Worm (Caenorhabditis elegans) whole organism, L1 larva: Measurements from ENCODE around the gene C41G11.1.
A peak's percentile ranks its signal among the peaks of the same experiment; 100 is the strongest.

ENCODE experiments used
- C04F5.9 ChIP-seq: sonication (generic microtip); optimal IDR thresholded peaks from 2 replicates; lab custom pipeline; 2016; ENCODE audit warnings: missing genetic modification characterization, missing compliant biosample characterization
- C16A3.4 ChIP-seq: fragments of 150-350 bp; optimal IDR thresholded peaks from 2 replicates; lab custom pipeline; 2014; ENCODE audit warnings: missing biosample characterization, missing genetic modification characterization
- C34B4.2 ChIP-seq: sonication (generic microtip); optimal IDR thresholded peaks from 2 replicates; lab custom pipeline; 2017; ENCODE audit warnings: mild to moderate bottlenecking, missing genetic modification characterization, missing compliant biosample characterization
- alr-1 ChIP-seq: fragments of 200-800 bp; sonication (Bioruptor generic); optimal IDR thresholded peaks from 2 replicates; lab custom pipeline; 2018; ENCODE audit warnings: borderline replicate concordance, mild to moderate bottlenecking, missing genetic modification characterization, missing compliant biosample characterization
- blmp-1 ChIP-seq: fragments of 150-350 bp; optimal IDR thresholded peaks from 2 replicates; lab custom pipeline; 2014; ENCODE audit warnings: missing biosample characterization, missing genetic modification characterization
- ceh-63 ChIP-seq: fragments of 200-800 bp; sonication (Bioruptor generic); optimal IDR thresholded peaks from 2 replicates; lab custom pipeline; 2018; ENCODE audit warnings: mild to moderate bottlenecking, missing genetic modification characterization, missing compliant biosample characterization
- ces-1 ChIP-seq: fragments of 150-350 bp; optimal IDR thresholded peaks from 2 replicates; lab custom pipeline; 2014; ENCODE audit warnings: missing biosample characterization, missing genetic modification reagents, missing genetic modification characterization
- dpl-1 ChIP-seq, 3 experiments: fragments of 150-350 bp in 2 of 3; sonication (generic microtip) in 1 of 3; optimal IDR thresholded peaks; 2 replicates each; lab custom pipeline; 2014 to 2017; ENCODE audit warnings: missing biosample characterization in 3 of 3, missing genetic modification characterization in 3 of 3, missing genetic modification reagents in 3 of 3
- efl-3 ChIP-seq: fragments of 200-800 bp; sonication (Bioruptor generic); optimal IDR thresholded peaks from 2 replicates; lab custom pipeline; 2018; ENCODE audit warnings: mild to moderate bottlenecking, missing genetic modification characterization, missing compliant biosample characterization
- egl-27 ChIP-seq, 2 experiments: fragments of 150-350 bp in 1 of 2; sonication (generic microtip); optimal IDR thresholded peaks; 3 replicates each; lab custom pipeline; 2017 to 2018; ENCODE audit warnings: missing biosample characterization in 2 of 2, missing genetic modification characterization in 2 of 2, missing genetic modification reagents in 2 of 2
- elt-2 ChIP-seq: sonication (generic microtip); optimal IDR thresholded peaks from 2 replicates; lab custom pipeline; 2016; ENCODE audit warnings: missing genetic modification characterization, mild to moderate bottlenecking, inconsistent platforms, missing compliant biosample characterization, missing genetic modification reagents
- elt-3 ChIP-seq, 6 experiments: fragments of 150-350 bp in 1 of 6; sonication (generic microtip); optimal IDR thresholded peaks; 2 replicates each; lab custom pipeline; 2017 to 2018; ENCODE audit warnings: missing biosample characterization in 6 of 6, missing genetic modification characterization in 6 of 6, inconsistent platforms in 1 of 6
- fkh-10 ChIP-seq: sonication (generic microtip); optimal IDR thresholded peaks from 2 replicates; lab custom pipeline; 2017; ENCODE audit warnings: missing biosample characterization, missing genetic modification reagents, missing genetic modification characterization
- fos-1 ChIP-seq: fragments of 150-350 bp; optimal IDR thresholded peaks from 2 replicates; lab custom pipeline; 2014; ENCODE audit warnings: missing biosample characterization, missing genetic modification characterization
- grh-1 ChIP-seq: fragments of 200-800 bp; sonication (Bioruptor generic); IDR thresholded peaks from 2 replicates; pipeline ENCODE4 v1.3.6; 2022; ENCODE audit warnings: missing genetic modification reagents, missing genetic modification characterization, missing compliant biosample characterization
- hlh-17 ChIP-seq: fragments of 200-800 bp; sonication (Bioruptor generic); optimal IDR thresholded peaks from 2 replicates; lab custom pipeline; 2018; ENCODE audit warnings: missing genetic modification characterization, mild to moderate bottlenecking, missing compliant biosample characterization, moderate library complexity, borderline replicate concordance
- hlh-4 ChIP-seq: sonication (generic microtip); optimal IDR thresholded peaks from 2 replicates; lab custom pipeline; 2016; ENCODE audit warnings: mild to moderate bottlenecking, missing genetic modification characterization, missing compliant biosample characterization
- isw-1 ChIP-seq: fragments of 200-800 bp; sonication (Bioruptor generic); IDR thresholded peaks from 2 replicates; pipeline ENCODE4 v1.3.6; 2022; ENCODE audit warnings: missing genetic modification characterization, missing compliant biosample characterization
- jun-1 ChIP-seq: fragments of 150-350 bp; optimal IDR thresholded peaks from 2 replicates; lab custom pipeline; 2014; ENCODE audit warnings: missing biosample characterization, missing genetic modification reagents, missing genetic modification characterization
- lin-13 ChIP-seq: fragments of 150-350 bp; optimal IDR thresholded peaks from 2 replicates; lab custom pipeline; 2014; ENCODE audit warnings: missing biosample characterization, missing genetic modification reagents, missing genetic modification characterization
- lin-14 ChIP-seq: fragments of 200-800 bp; sonication (Bioruptor generic); optimal IDR thresholded peaks from 2 replicates; lab custom pipeline; 2018; ENCODE audit warnings: mild to moderate bottlenecking, missing genetic modification characterization, moderate library complexity, missing compliant biosample characterization
- lin-15B ChIP-seq: fragments of 150-350 bp; sonication (generic microtip); optimal IDR thresholded peaks from 3 replicates; lab custom pipeline; 2014; ENCODE audit warnings: missing biosample characterization, missing genetic modification characterization
- lin-39 ChIP-seq: fragments of 150-350 bp; optimal IDR thresholded peaks from 2 replicates; lab custom pipeline; 2014; ENCODE audit warnings: missing biosample characterization, missing genetic modification reagents, missing genetic modification characterization
- lsy-2 ChIP-seq, 2 experiments: fragments of 150-350 bp; optimal IDR thresholded peaks; 2 replicates each; lab custom pipeline; 2014; ENCODE audit warnings: missing biosample characterization in 2 of 2, missing genetic modification characterization in 2 of 2
- mep-1 ChIP-seq: fragments of 150-350 bp; optimal IDR thresholded peaks from 2 replicates; lab custom pipeline; 2014; ENCODE audit warnings: missing biosample characterization, missing genetic modification characterization
- nhr-19 ChIP-seq: fragments of 200-800 bp; sonication (Bioruptor generic); conservative IDR thresholded peaks from 2 replicates; pipeline ENCODE4 v1.3.6; 2022; ENCODE audit warnings: missing genetic modification characterization, missing compliant biosample characterization
- nhr-20 ChIP-seq: sonication (generic microtip); optimal IDR thresholded peaks from 2 replicates; lab custom pipeline; 2016; ENCODE audit warnings: mild to moderate bottlenecking, missing genetic modification characterization, missing compliant biosample characterization
- nhr-71 ChIP-seq: sonication (generic microtip); optimal IDR thresholded peaks from 2 replicates; lab custom pipeline; 2016; ENCODE audit warnings: mild to moderate bottlenecking, missing genetic modification characterization, moderate library complexity, missing compliant biosample characterization
- nhr-77 ChIP-seq: fragments of 150-350 bp; optimal IDR thresholded peaks from 2 replicates; lab custom pipeline; 2014; ENCODE audit warnings: missing biosample characterization, missing genetic modification characterization
- nhr-90 ChIP-seq: sonication (generic microtip); optimal IDR thresholded peaks from 2 replicates; lab custom pipeline; 2016; ENCODE audit warnings: mild to moderate bottlenecking, missing genetic modification characterization, missing compliant biosample characterization; ENCODE audit not compliant: poor library complexity
- pag-3 ChIP-seq: sonication (generic microtip); optimal IDR thresholded peaks from 2 replicates; lab custom pipeline; 2017; ENCODE audit warnings: missing genetic modification characterization, mild to moderate bottlenecking, missing compliant biosample characterization, antibody characterized with exemption, borderline replicate concordance; ENCODE audit not compliant: insufficient read depth
- rnt-1 ChIP-seq: sonication (generic microtip); optimal IDR thresholded peaks from 2 replicates; lab custom pipeline; 2016; ENCODE audit warnings: mild to moderate bottlenecking, missing genetic modification characterization, moderate library complexity, missing compliant biosample characterization
- snpc-4 ChIP-seq: fragments of 150-350 bp; optimal IDR thresholded peaks from 2 replicates; lab custom pipeline; 2014; ENCODE audit warnings: missing biosample characterization, missing genetic modification characterization
- sptf-1 ChIP-seq: fragments of 150-350 bp; optimal IDR thresholded peaks from 2 replicates; lab custom pipeline; 2014; ENCODE audit warnings: missing biosample characterization, missing genetic modification characterization
- tlp-1 ChIP-seq: fragments of 150-350 bp; optimal IDR thresholded peaks from 2 replicates; lab custom pipeline; 2014; ENCODE audit warnings: missing biosample characterization, missing genetic modification characterization
- unc-130 ChIP-seq: fragments of 150-350 bp; optimal IDR thresholded peaks from 2 replicates; lab custom pipeline; 2017; ENCODE audit warnings: missing biosample characterization, missing genetic modification characterization, inconsistent platforms
- unc-30 ChIP-seq: sonication (generic microtip); optimal IDR thresholded peaks from 2 replicates; lab custom pipeline; 2017; ENCODE audit warnings: missing biosample characterization, missing genetic modification characterization
- unc-62 ChIP-seq: fragments of 150-350 bp; optimal IDR thresholded peaks from 2 replicates; lab custom pipeline; 2014; ENCODE audit warnings: missing biosample characterization, missing genetic modification reagents, missing genetic modification characterization
- unc-86 ChIP-seq: sonication (generic microtip); optimal IDR thresholded peaks from 2 replicates; lab custom pipeline; 2016; ENCODE audit warnings: missing genetic modification characterization, missing compliant biosample characterization
- unc-98 ChIP-seq: fragments of 200-800 bp; sonication (Bioruptor generic); IDR thresholded peaks from 2 replicates; pipeline ENCODE4 v1.3.6; 2022; ENCODE audit warnings: missing genetic modification characterization, missing compliant biosample characterization
- vab-15 ChIP-seq: sonication (generic microtip); optimal IDR thresholded peaks from 2 replicates; lab custom pipeline; 2017; ENCODE audit warnings: missing genotype, mild to moderate bottlenecking, missing genetic modification characterization, missing compliant biosample characterization
- ztf-11 ChIP-seq, 2 experiments: sonication (generic microtip); optimal IDR thresholded peaks; 2 replicates each; lab custom pipeline; 2016 to 2017; ENCODE audit warnings: missing genetic modification characterization in 2 of 2, missing biosample characterization in 1 of 2, missing compliant biosample characterization in 1 of 2
- ztf-4 ChIP-seq: fragments of 150-350 bp; optimal IDR thresholded peaks from 2 replicates; lab custom pipeline; 2014; ENCODE audit warnings: missing biosample characterization, missing genetic modification characterization

Gene C41G11.1

ce11 chrX:5763904-5764303, 43.9 kb upstream of the C41G11.1 start (continued):
- TF ChIP-seq fkh-10 (GFP tag; lab: Kevin White, UChicago), result peak; percentile 4
- TF ChIP-seq unc-30 (tag; lab: Kevin White, UChicago), result no peak
- no peak for TF ChIP-seq elt-2 (tag; lab: Kevin White, UChicago)
- no peak for TF ChIP-seq ces-1
- TF ChIP-seq unc-86 (tag; lab: Kevin White, UChicago), result peak; percentile 18
- TF ChIP-seq ztf-11 (tag; optimal IDR thresholded peaks at IDR 0.05; lab: Kevin White, UChicago), result peak in 1 of 2 experiments; percentile 17
- TF ChIP-seq fos-1 (tag; lab: Kevin White, UChicago), result peak; percentile 15
- TF ChIP-seq, all 84 proteins: peak for 36

ce11 chrX:5763292-5763691, 43.3 kb upstream of the C41G11.1 start, which contains the start of gene tag-294:
TSS of gene tag-294 (minus strand) at chrX:5763392.
- TF ChIP-seq lin-15B (tag; lab: Kevin White, UChicago) (no peak), lin-14 (GFP tag; lab: Kevin White, UChicago) (peak; percentile 6), C16A3.4 (tag; lab: Kevin White, UChicago) (no peak)
- TF ChIP-seq, all 84 proteins: peak for 1

ce11 chrX:5753141-5753540, 33.1 kb upstream of the C41G11.1 start:
- no peak for TF ChIP-seq grh-1 (GFP tag; lab: Robert Waterston, UW)
- TF ChIP-seq jun-1 (tag; lab: Kevin White, UChicago), result no peak
- no peak for TF ChIP-seq nhr-90
- TF ChIP-seq hlh-4, result no peak
- no peak for TF ChIP-seq blmp-1
- TF ChIP-seq elt-3 (tag; optimal IDR thresholded peaks at IDR 0.05; lab: Kevin White, UChicago), result no peak
- no peak for TF ChIP-seq C34B4.2 (tag; lab: Kevin White, UChicago)
- TF ChIP-seq snpc-4 (tag; lab: Kevin White, UChicago), result peak; percentile 23

ce11 chrX:5746665-5747064, 26.6 kb upstream of the C41G11.1 start:
- TF ChIP-seq sptf-1 (tag; lab: Kevin White, UChicago) (no peak), hlh-17 (no peak), rnt-1 (peak; percentile 40), ztf-4 (tag; lab: Kevin White, UChicago) (no peak), unc-98 (GFP tag; lab: Robert Waterston, UW) (no peak), isw-1 (GFP tag; lab: Robert Waterston, UW) (no peak), nhr-71 (tag; lab: Kevin White, UChicago) (peak; percentile 55), lin-15B (tag; lab: Kevin White, UChicago) (no peak), vab-15 (tag; lab: Kevin White, UChicago) (no peak), grh-1 (GFP tag; lab: Robert Waterston, UW) (no peak), dpl-1 (GFP tag; optimal IDR thresholded peaks at IDR 0.05; lab: Kevin White, UChicago) (no peak), nhr-19 (peak; percentile 18), lin-13 (GFP tag; lab: Kevin White, UChicago) (no peak), alr-1 (tag; lab: Kevin White, UChicago) (no peak), fkh-10 (GFP tag; lab: Kevin White, UChicago) (no peak), C34B4.2 (tag; lab: Kevin White, UChicago) (no peak), unc-130 (tag; lab: Kevin White, UChicago) (no peak), jun-1 (tag; lab: Kevin White, UChicago) (no peak), mep-1 (tag; lab: Kevin White, UChicago) (no peak), pag-3 (tag; lab: Kevin White, UChicago) (peak; percentile 6), C04F5.9 (no peak), tlp-1 (tag; lab: Kevin White, UChicago) (no peak), lin-39 (tag; lab: Kevin White, UChicago) (peak; percentile 62), nhr-77 (tag; lab: Kevin White, UChicago) (no peak), lsy-2 (tag; optimal IDR thresholded peaks at IDR 0.05; lab: Kevin White, UChicago) (peak in 1 of 2 experiments; percentile 22), lin-14 (GFP tag; lab: Kevin White, UChicago) (peak; percentile 53), ceh-63 (GFP tag; lab: Kevin White, UChicago) (no peak), unc-62 (GFP tag; lab: Kevin White, UChicago) (no peak), nhr-20 (tag; lab: Kevin White, UChicago) (no peak), efl-3 (GFP tag; lab: Kevin White, UChicago) (no peak), blmp-1 (no peak), egl-27 (tag; optimal IDR thresholded peaks at IDR 0.05; lab: Kevin White, UChicago) (no peak), nhr-90 (no peak)
